Fruit fly (Drosophila melanogaster): ENCODE results near the gene CG3706.

The CG3706 gene

DNA sequence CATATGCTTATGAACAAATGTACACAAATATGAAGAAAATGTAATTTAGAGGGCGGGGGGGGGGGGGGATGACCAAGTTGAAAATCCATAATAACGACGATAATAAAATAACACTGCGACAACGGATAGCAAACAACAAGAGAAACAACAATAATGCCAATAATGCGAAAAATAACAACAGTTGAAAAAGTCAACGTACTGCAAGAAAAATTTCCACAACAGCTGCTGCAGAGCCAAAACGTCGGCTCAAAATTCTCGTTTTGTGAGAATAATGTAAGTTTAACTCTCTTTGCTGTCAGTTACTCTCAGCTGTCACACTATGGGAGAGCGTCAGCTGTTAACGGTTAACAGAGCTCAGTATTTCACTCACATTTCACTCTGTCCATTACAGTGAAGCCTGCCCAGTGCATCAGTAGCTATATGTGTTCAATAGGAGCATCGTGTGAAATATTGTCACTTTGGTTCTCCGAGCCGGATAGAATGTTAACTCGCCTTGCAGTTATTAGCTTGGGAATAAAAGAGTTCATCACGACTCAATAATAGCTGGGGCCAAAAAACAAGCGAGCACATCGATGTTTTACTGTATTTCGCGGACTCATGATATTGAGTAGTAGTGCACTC, 31.4 kb downstream of the CG3706 start (continued):
- TF ChIP-seq CG32767 (GFP tag; IDR thresholded peaks at IDR 0.05): peak; percentile 59; the same call in 1 of the 2 replicates
- TF ChIP-seq CG13287 (GFP tag; IDR thresholded peaks at IDR 0.05; ENCODE audit: partially characterized antibody): no peak; the same call in 1 of the 2 replicates
- no peak for TF ChIP-seq Tbp (GFP tag; optimal IDR thresholded peaks at IDR 0.05)
- no peak for TF ChIP-seq nerfin-2 (GFP tag; IDR thresholded peaks at IDR 0.05; ENCODE audit: partially characterized antibody)
- peak; percentile 63 for TF ChIP-seq bcd (GFP tag; optimal IDR thresholded peaks at IDR 0.05)
- TF ChIP-seq CG16815 (GFP tag; optimal IDR thresholded peaks at IDR 0.05): peak; percentile 60
- TF ChIP-seq zfh1 (GFP tag; IDR thresholded peaks at IDR 0.05): peak; percentile 87
- peak; percentile 51 for TF ChIP-seq mirr (GFP tag; optimal IDR thresholded peaks at IDR 0.05)
- TF ChIP-seq Ravus (GFP tag; IDR thresholded peaks at IDR 0.05): no peak
- peak; percentile 83 for TF ChIP-seq seq (GFP tag; IDR thresholded peaks at IDR 0.05)
- peak; percentile 62 for TF ChIP-seq CG18619 (GFP tag; optimal IDR thresholded peaks at IDR 0.05)
- peak; percentile 77 for TF ChIP-seq phol (tag; optimal IDR thresholded peaks at IDR 0.05)
- no peak for TF ChIP-seq CG6765 (GFP tag; optimal IDR thresholded peaks at IDR 0.05)
- no peak for TF ChIP-seq inv (GFP tag; IDR thresholded peaks at IDR 0.05; ENCODE audit: partially characterized antibody)
- no peak for TF ChIP-seq CG17912 (GFP tag; optimal IDR thresholded peaks at IDR 0.05)
- peak; percentile 83 for TF ChIP-seq H2.0 (GFP tag; IDR thresholded peaks at IDR 0.05)
- peak; percentile 90 for TF ChIP-seq unpg (GFP tag; optimal IDR thresholded peaks at IDR 0.05)
- peak; percentile 66 for TF ChIP-seq Oaz (GFP tag; IDR thresholded peaks at IDR 0.05)
- TF ChIP-seq lmd (GFP tag; IDR thresholded peaks at IDR 0.05): peak; percentile 81
- TF ChIP-seq CG17328 (GFP tag; IDR thresholded peaks at IDR 0.05): peak; percentile 87
- TF ChIP-seq sisA (GFP tag; IDR thresholded peaks at IDR 0.05): peak; percentile 83
- peak; percentile 76 for TF ChIP-seq CG12942 (GFP tag; optimal IDR thresholded peaks at IDR 0.05)
- TF ChIP-seq Atf6 (GFP tag; IDR thresholded peaks at IDR 0.05): peak; percentile 76
- no peak for TF ChIP-seq Doc3 (GFP tag; IDR thresholded peaks at IDR 0.05; ENCODE audit: partially characterized antibody)
- TF ChIP-seq crol (GFP tag; IDR thresholded peaks at IDR 0.05): no peak
- 0 out of 2 replicates have a peak, but pooled peaks have one; percentile 34 for TF ChIP-seq sim (GFP tag; IDR thresholded peaks at IDR 0.05)
- peak; percentile 84 for TF ChIP-seq tgo (GFP tag; IDR thresholded peaks at IDR 0.05)
- TF ChIP-seq HLH3B (GFP tag; IDR thresholded peaks at IDR 0.05): peak; percentile 85
- 0 out of 3 replicates have a peak, but pooled peaks have one; percentile 26 for TF ChIP-seq CG11560 (tag; IDR thresholded peaks at IDR 0.05)
- peak; percentile 75 for TF ChIP-seq CG10366 (GFP tag; IDR thresholded peaks at IDR 0.05)
- peak; percentile 80 for TF ChIP-seq CG12219 (GFP tag; optimal IDR thresholded peaks at IDR 0.05)
- TF ChIP-seq Trl (optimal IDR thresholded peaks at IDR 0.05): peak; percentile 71 to 78
- TF ChIP-seq Trl (GFP tag; optimal IDR thresholded peaks at IDR 0.05): peak; percentile 83
- TF ChIP-seq mam (GFP tag; optimal IDR thresholded peaks at IDR 0.05): peak; percentile 85
- TF ChIP-seq pb (GFP tag; optimal IDR thresholded peaks at IDR 0.05): peak; percentile 69
- TF ChIP-seq CG9817 (tag; optimal IDR thresholded peaks at IDR 0.05): peak; percentile 82
- peak; percentile 9 for TF ChIP-seq disco-r (GFP tag; optimal IDR thresholded peaks at IDR 0.05)
- TF ChIP-seq CG15073 (GFP tag; optimal IDR thresholded peaks at IDR 0.05): no peak
- TF ChIP-seq CG12744 (GFP tag; optimal IDR thresholded peaks at IDR 0.05): peak; percentile 58
- peak; percentile 38 for TF ChIP-seq CG10462 (GFP tag; optimal IDR thresholded peaks at IDR 0.05)
- TF ChIP-seq CG12236 (GFP tag; optimal IDR thresholded peaks at IDR 0.05): peak; percentile 61
- no peak for TF ChIP-seq Elba2 (GFP tag; optimal IDR thresholded peaks at IDR 0.05)
- TF ChIP-seq luna (GFP tag; optimal IDR thresholded peaks at IDR 0.05): peak; percentile 23
- peak; percentile 74 for TF ChIP-seq caup (GFP tag; optimal IDR thresholded peaks at IDR 0.05; ENCODE audit: severe bottlenecking)
- no peak for TF ChIP-seq Hr39 (optimal IDR thresholded peaks at IDR 0.05)
- peak; percentile 25 for TF ChIP-seq CG15011 (GFP tag; optimal IDR thresholded peaks at IDR 0.05)
- peak; percentile 48 for TF ChIP-seq CG3407 (GFP tag; optimal IDR thresholded peaks at IDR 0.05)
- peak; percentile 23; the same call in 1 of the 2 replicates for TF ChIP-seq dan (GFP tag; IDR thresholded peaks at IDR 0.05)
- TF ChIP-seq CG12155 (GFP tag; optimal IDR thresholded peaks at IDR 0.05): peak; percentile 67
- TF ChIP-seq CG17568 (GFP tag; optimal IDR thresholded peaks at IDR 0.05): peak; percentile 53
- TF ChIP-seq Pdp1 (GFP tag; optimal IDR thresholded peaks at IDR 0.05): peak; percentile 71 to 87

Measured in whole organism, embryonic.